Fruit fly (Drosophila melanogaster): ENCODE results near the gene Lsd-2.
A peak's percentile ranks its signal among the peaks of the same experiment; 100 is the strongest.

Gene Lsd-2

DNA sequence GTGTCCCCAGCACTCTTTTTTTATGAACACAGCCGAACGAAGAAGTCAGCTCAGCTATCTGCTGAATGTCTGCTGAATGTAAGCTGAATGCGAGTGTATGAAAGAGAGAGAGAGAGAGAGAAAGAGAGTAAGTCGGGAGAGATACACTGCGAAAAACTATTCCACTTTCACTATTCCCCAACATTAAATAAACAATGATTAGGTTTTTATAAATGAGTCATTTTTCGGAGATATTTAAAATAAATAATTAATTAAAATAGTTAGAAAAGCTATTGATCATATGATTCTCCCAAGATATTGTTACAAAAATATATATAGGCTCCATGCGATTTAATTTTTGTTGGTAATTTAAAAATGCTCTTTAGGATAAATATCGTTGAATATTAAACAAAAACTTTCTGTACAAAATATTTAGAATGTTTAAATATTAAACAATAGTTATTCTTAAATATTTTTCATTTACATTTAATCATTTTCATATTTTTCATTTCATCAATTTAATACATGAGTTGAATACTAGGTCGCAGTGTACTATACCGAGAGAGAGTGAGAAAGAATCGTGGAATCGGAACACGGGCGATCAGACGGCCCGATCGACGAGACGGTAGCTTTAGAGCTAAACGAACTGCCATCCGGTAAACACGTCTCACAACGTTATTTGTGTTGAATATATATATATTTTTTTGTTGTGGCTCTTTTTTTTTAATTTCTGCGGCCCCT is 52.0 kb downstream of the Lsd-2 start, which contains the start of gene be (continued):
- no peak for TF ChIP-seq CG16813 (GFP tag; IDR thresholded peaks at IDR 0.05; ENCODE audit: partially characterized antibody)
- peak; percentile 32; the same call in 1 of the 2 replicates for TF ChIP-seq klu (GFP tag; IDR thresholded peaks at IDR 0.05)
- no peak for TF ChIP-seq NFAT (GFP tag; IDR thresholded peaks at IDR 0.05)
- TF ChIP-seq insv (GFP tag; optimal IDR thresholded peaks at IDR 0.05): peak in 1 of 2 experiments; percentile 25
- no peak for TF ChIP-seq Taf1 (GFP tag; IDR thresholded peaks at IDR 0.05)
- no peak for TF ChIP-seq CG8089 (GFP tag; optimal IDR thresholded peaks at IDR 0.05)
- TF ChIP-seq CG4730 (GFP tag; IDR thresholded peaks at IDR 0.05): no peak
- TF ChIP-seq CG17829 (tag; optimal IDR thresholded peaks at IDR 0.05): peak; percentile 89
- TF ChIP-seq ci (GFP tag; IDR thresholded peaks at IDR 0.05): peak; percentile 65
- 0 out of 3 replicates have a peak, but pooled peaks have one; percentile 24 for TF ChIP-seq CG11093 (GFP tag; IDR thresholded peaks at IDR 0.05)
- TF ChIP-seq CG10321 (GFP tag; IDR thresholded peaks at IDR 0.05): no peak
- TF ChIP-seq pita (GFP tag; optimal IDR thresholded peaks at IDR 0.05): no peak
- TF ChIP-seq Poxn (GFP tag; IDR thresholded peaks at IDR 0.05): no peak
- 0 out of 2 replicates have a peak, but pooled peaks have one; percentile 16 for TF ChIP-seq Nf-YA (GFP tag; IDR thresholded peaks at IDR 0.05)
- no peak for TF ChIP-seq kni (GFP tag; optimal IDR thresholded peaks at IDR 0.05)
- TF ChIP-seq CG12769 (tag; optimal IDR thresholded peaks at IDR 0.05): peak; percentile 66
- peak; percentile 65 for TF ChIP-seq Six4 (GFP tag; optimal IDR thresholded peaks at IDR 0.05)
- peak; percentile 23 for TF ChIP-seq ranshi (GFP tag; IDR thresholded peaks at IDR 0.05)
- TF ChIP-seq Bdp1 (GFP tag; optimal IDR thresholded peaks at IDR 0.05): no peak
- TF ChIP-seq CG13775 (GFP tag; optimal IDR thresholded peaks at IDR 0.05): peak; percentile 64
- no peak for TF ChIP-seq Sry-β (GFP tag; optimal IDR thresholded peaks at IDR 0.05)
- peak; percentile 26 for TF ChIP-seq CG6765 (GFP tag; optimal IDR thresholded peaks at IDR 0.05)
- peak; percentile 62 for TF ChIP-seq CG4404 (GFP tag; IDR thresholded peaks at IDR 0.05)
- TF ChIP-seq tx (GFP tag; optimal IDR thresholded peaks at IDR 0.05): no peak
- TF ChIP-seq E2f1 (GFP tag; IDR thresholded peaks at IDR 0.05): 0 out of 2 replicates have a peak, but pooled peaks have one; percentile 15
- no peak for TF ChIP-seq CkIIα-i1 (GFP tag; IDR thresholded peaks at IDR 0.05)
- TF ChIP-seq gcm (GFP tag; optimal IDR thresholded peaks at IDR 0.05): peak; percentile 55
- TF ChIP-seq al (GFP tag; IDR thresholded peaks at IDR 0.05): peak; percentile 44; the same call in 1 of the 2 replicates
- peak; percentile 49 for TF ChIP-seq cwo (GFP tag; optimal IDR thresholded peaks at IDR 0.05)
- no peak for TF ChIP-seq ab (GFP tag; optimal IDR thresholded peaks at IDR 0.05)
- peak; percentile 31 for TF ChIP-seq tin (GFP tag; optimal IDR thresholded peaks at IDR 0.05)
- no peak for TF ChIP-seq h (optimal IDR thresholded peaks at IDR 0.05)
- TF ChIP-seq Dref (GFP tag; IDR thresholded peaks at IDR 0.05): no peak
- no peak for TF ChIP-seq CG4282 (GFP tag; optimal IDR thresholded peaks at IDR 0.05)
- TF ChIP-seq z (GFP tag; IDR thresholded peaks at IDR 0.05): no peak
- no peak for TF ChIP-seq fd64A (GFP tag; optimal IDR thresholded peaks at IDR 0.05)
- no peak; the same call in 2 of the 3 replicates for TF ChIP-seq Aef1 (GFP tag; IDR thresholded peaks at IDR 0.05)
- peak; percentile 59 for TF ChIP-seq Dek (tag; optimal IDR thresholded peaks at IDR 0.05)
- 0 out of 3 replicates have a peak, but pooled peaks have one; percentile 53 for TF ChIP-seq Dbx (GFP tag; IDR thresholded peaks at IDR 0.05)
- 0 out of 2 replicates have a peak, but pooled peaks have one; percentile 32 for TF ChIP-seq ara (GFP tag; IDR thresholded peaks at IDR 0.05)
- TF ChIP-seq CG31365 (tag; optimal IDR thresholded peaks at IDR 0.05): no peak
- TF ChIP-seq CG17912 (GFP tag; optimal IDR thresholded peaks at IDR 0.05): no peak
- TF ChIP-seq CG10543 (GFP tag; optimal IDR thresholded peaks at IDR 0.05): peak; percentile 54
- TF ChIP-seq CG13894 (tag; optimal IDR thresholded peaks at IDR 0.05): no peak
- peak; percentile 73 for TF ChIP-seq CG8388 (GFP tag; optimal IDR thresholded peaks at IDR 0.05)
- peak; percentile 69 for TF ChIP-seq Atf6 (GFP tag; IDR thresholded peaks at IDR 0.05)
- peak; percentile 88 for TF ChIP-seq CG12391 (tag; optimal IDR thresholded peaks at IDR 0.05)
- TF ChIP-seq odd (GFP tag; optimal IDR thresholded peaks at IDR 0.05): peak; percentile 68
- no peak for TF ChIP-seq MESR4 (GFP tag; optimal IDR thresholded peaks at IDR 0.05)
- no peak for TF ChIP-seq HLH4C (GFP tag; IDR thresholded peaks at IDR 0.05; ENCODE audit: partially characterized antibody)
